Worm (Caenorhabditis elegans): ENCODE results near the gene ZK856.19.
A peak's percentile ranks its signal among the peaks of the same experiment; 100 is the strongest.

ZK856.19 gene

ce11 chrV:10246443-10246885 is 41.8 kb upstream of the ZK856.19 start (continued):
- TF ChIP-seq spr-1 (tag; optimal IDR thresholded peaks at IDR 0.05) = no peak
- no peak for TF ChIP-seq lin-1 (GFP tag; IDR thresholded peaks at IDR 0.05)
- peak; percentile 40 for TF ChIP-seq dve-1 (tag; optimal IDR thresholded peaks at IDR 0.05; ENCODE audit: insufficient read depth)
- TF ChIP-seq F44E2.7 (GFP tag; IDR thresholded peaks at IDR 0.05) = no peak
- TF ChIP-seq ceh-62 (tag; optimal IDR thresholded peaks at IDR 0.05) = no peak
- no peak for TF ChIP-seq zfp-3 (GFP tag; conservative IDR thresholded peaks at IDR 0.05)
- peak; percentile 28 to 47 for TF ChIP-seq lsy-2 (tag; optimal IDR thresholded peaks at IDR 0.05)
- TF ChIP-seq ceh-32 (tag; optimal IDR thresholded peaks at IDR 0.05; ENCODE audit: poor library complexity) = no peak
- 0 out of 4 replicates have a peak, but pooled peaks of 1 of the 2 experiments have one; percentile 27 for TF ChIP-seq madf-5 (GFP tag; IDR thresholded peaks at IDR 0.05)
- TF ChIP-seq mes-2 (tag; optimal IDR thresholded peaks at IDR 0.05; ENCODE audit: poor library complexity, severe bottlenecking) = peak; percentile 57
- no peak for TF ChIP-seq dmd-9 (GFP tag; IDR thresholded peaks at IDR 0.05)
- TF ChIP-seq skn-1 (tag; optimal IDR thresholded peaks at IDR 0.05) = no peak
- TF ChIP-seq hlh-11 (tag; optimal IDR thresholded peaks at IDR 0.05) = peak; percentile 40
- no peak for TF ChIP-seq Y48G9A.11 (GFP tag; IDR thresholded peaks at IDR 0.05)
- TF ChIP-seq arid-1 (GFP tag; conservative IDR thresholded peaks at IDR 0.05) = no peak
- no peak for TF ChIP-seq lin-39 (tag; optimal IDR thresholded peaks at IDR 0.05)
- TF ChIP-seq pqm-1 (tag; optimal IDR thresholded peaks at IDR 0.05) = no peak
- TF ChIP-seq unc-62 (GFP tag; optimal IDR thresholded peaks at IDR 0.05 in 1 of 2) = peak in 1 of 2 experiments; percentile 95
- no peak for TF ChIP-seq unc-62 (tag; optimal IDR thresholded peaks at IDR 0.05)
- no peak for TF ChIP-seq ceh-44 (GFP tag; IDR thresholded peaks at IDR 0.05)
- no peak for TF ChIP-seq gei-8 (GFP tag; optimal IDR thresholded peaks at IDR 0.05)
- TF ChIP-seq ztf-11 (tag; optimal IDR thresholded peaks at IDR 0.05) = no peak
- TF ChIP-seq hif-1 (tag; optimal IDR thresholded peaks at IDR 0.05) = peak in 1 of 2 experiments; percentile 19
- no peak for TF ChIP-seq ztf-7 (tag; optimal IDR thresholded peaks at IDR 0.05)
- TF ChIP-seq lim-7 (GFP tag; IDR thresholded peaks at IDR 0.05) = no peak
- no peak for TF ChIP-seq spr-3 (GFP tag; optimal IDR thresholded peaks at IDR 0.05)
- no peak for TF ChIP-seq ama-1 (optimal IDR thresholded peaks at IDR 0.05)
- no peak for TF ChIP-seq fos-1 (tag; optimal IDR thresholded peaks at IDR 0.05)
- no peak for TF ChIP-seq nhr-6 (tag; optimal IDR thresholded peaks at IDR 0.05)
- no peak for TF ChIP-seq zip-2 (tag; optimal IDR thresholded peaks at IDR 0.05)
- TF ChIP-seq mdl-1 (tag; optimal IDR thresholded peaks at IDR 0.05) = peak; percentile 22 to 98
- TF ChIP-seq fkh-10 (GFP tag; optimal IDR thresholded peaks at IDR 0.05) = peak; percentile 87
- TF ChIP-seq nhr-77 (tag; optimal IDR thresholded peaks at IDR 0.05) = no peak
- TF ChIP-seq lin-29 (GFP tag; IDR thresholded peaks at IDR 0.05) = no peak
- no peak for TF ChIP-seq F26F4.8 (GFP tag; conservative IDR thresholded peaks at IDR 0.05)
- no peak for TF ChIP-seq unc-39 (tag; optimal IDR thresholded peaks at IDR 0.05)
- no peak for TF ChIP-seq mdt-29 (GFP tag; IDR thresholded peaks at IDR 0.05)
- 0 out of 2 replicates have a peak, but pooled peaks have one; percentile 23 for TF ChIP-seq ZK337.2 (GFP tag; IDR thresholded peaks at IDR 0.05)
- TF ChIP-seq hmg-1.1 (GFP tag; IDR thresholded peaks at IDR 0.05) = no peak; the same call in 1 of the 2 replicates
- TF ChIP-seq nhr-28 (tag; optimal IDR thresholded peaks at IDR 0.05) = peak; percentile 78
- TF ChIP-seq F10B5.3 (tag; optimal IDR thresholded peaks at IDR 0.05) = no peak
- no peak for TF ChIP-seq nhr-102 (tag; optimal IDR thresholded peaks at IDR 0.05)
- no peak for TF ChIP-seq Y5F2A.4 (GFP tag; optimal IDR thresholded peaks at IDR 0.05)
- TF ChIP-seq zfp-2 (tag; optimal IDR thresholded peaks at IDR 0.05) = no peak
- no peak for TF ChIP-seq duxl-1 (tag; optimal IDR thresholded peaks at IDR 0.05; ENCODE audit: poor library complexity)
- TF ChIP-seq mxl-3 (GFP tag; optimal IDR thresholded peaks at IDR 0.05) = peak; percentile 20
- peak; percentile 40; the same call in 1 of the 2 replicates for TF ChIP-seq ctbp-1 (GFP tag; IDR thresholded peaks at IDR 0.05)
- TF ChIP-seq nhr-48 (tag; optimal IDR thresholded peaks at IDR 0.05) = no peak
- TF ChIP-seq T26A8.4 (GFP tag; IDR thresholded peaks at IDR 0.05) = no peak
- peak; percentile 88 for TF ChIP-seq hlh-30 (tag; optimal IDR thresholded peaks at IDR 0.05; ENCODE audit: insufficient read depth)
- TF ChIP-seq ceh-82 (tag; optimal IDR thresholded peaks at IDR 0.05) = no peak
- TF ChIP-seq daf-19 (GFP tag; conservative IDR thresholded peaks at IDR 0.05) = no peak

All from whole organism, L4 larva.